Worm (Caenorhabditis elegans): ENCODE measurements around the gene vit-3.

vit-3 gene

DNA sequence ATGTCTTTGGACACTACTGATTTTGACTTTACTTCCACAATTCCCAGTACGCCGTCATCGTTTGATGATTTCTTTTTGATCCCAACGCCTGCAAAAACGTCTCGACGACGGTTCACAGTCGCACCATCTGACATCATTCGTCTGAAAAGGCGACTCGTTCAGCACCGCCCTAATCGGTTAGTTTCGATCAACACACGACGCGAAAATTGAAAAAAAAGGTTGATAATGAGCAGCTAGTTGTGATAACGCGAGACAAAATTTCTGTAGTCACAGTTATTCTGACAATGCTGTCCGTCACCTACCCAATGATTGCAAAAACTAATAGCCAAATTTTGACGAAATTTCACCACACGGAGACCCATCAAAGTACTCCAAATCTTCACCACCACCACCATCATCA, 16.4 kb downstream of the vit-3 start:
- TF ChIP-seq ceh-14 (tag; optimal IDR thresholded peaks at IDR 0.05), result no peak
- TF ChIP-seq rnt-1 (tag; optimal IDR thresholded peaks at IDR 0.05), result no peak
- no peak for TF ChIP-seq ref-2 (tag; optimal IDR thresholded peaks at IDR 0.05)
- no peak for TF ChIP-seq pag-3 (tag; optimal IDR thresholded peaks at IDR 0.05; ENCODE audit: borderline replicate concordance)
- no peak for TF ChIP-seq pat-9 (tag; optimal IDR thresholded peaks at IDR 0.05)
- no peak for TF ChIP-seq lin-11 (tag; optimal IDR thresholded peaks at IDR 0.05)
- TF ChIP-seq ama-1 (optimal IDR thresholded peaks at IDR 0.05), result no peak
- no peak for TF ChIP-seq pax-1 (tag; optimal IDR thresholded peaks at IDR 0.05)
- TF ChIP-seq tbx-2 (tag; optimal IDR thresholded peaks at IDR 0.05), result no peak
- no peak for TF ChIP-seq K02D7.2 (tag; optimal IDR thresholded peaks at IDR 0.05)
- TF ChIP-seq ceh-22 (tag; optimal IDR thresholded peaks at IDR 0.05), result no peak
- TF ChIP-seq gmeb-2 (tag; optimal IDR thresholded peaks at IDR 0.05), result no peak
- no peak for TF ChIP-seq ceh-19 (GFP tag; optimal IDR thresholded peaks at IDR 0.05)
- TF ChIP-seq unc-55 (GFP tag; optimal IDR thresholded peaks at IDR 0.05), result no peak
- TF ChIP-seq C08G9.2 (tag; optimal IDR thresholded peaks at IDR 0.05), result no peak
- TF ChIP-seq lim-6 (tag; optimal IDR thresholded peaks at IDR 0.05), result no peak
- no peak for TF ChIP-seq fkh-10 (GFP tag; optimal IDR thresholded peaks at IDR 0.05)
- TF ChIP-seq unc-3 (GFP tag; conservative IDR thresholded peaks at IDR 0.05), result no peak
- no peak for TF ChIP-seq unc-3 (tag; optimal IDR thresholded peaks at IDR 0.05)

DNA sequence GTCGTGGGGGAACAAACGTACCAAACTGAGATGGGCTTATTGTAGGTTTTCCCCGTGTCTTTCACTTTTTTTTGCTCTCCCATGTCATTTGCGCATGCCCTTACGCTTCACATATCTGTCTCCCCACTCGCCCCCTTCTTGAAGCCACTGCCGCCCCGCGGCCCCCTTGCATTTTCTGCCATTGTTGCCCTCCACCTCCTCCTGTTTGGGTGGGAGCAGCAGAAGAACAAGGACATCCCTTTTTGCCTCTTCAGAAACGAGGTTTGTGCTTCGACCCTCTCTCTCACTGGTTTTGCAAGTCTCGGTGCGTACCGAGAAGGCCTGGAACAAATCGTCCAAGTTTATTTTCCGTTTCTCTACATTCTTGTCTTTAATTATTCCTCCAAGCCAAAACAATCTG, 18.2 kb downstream of the vit-3 start:
- TF ChIP-seq pag-3 (tag; optimal IDR thresholded peaks at IDR 0.05; ENCODE audit: borderline replicate concordance) (no peak), ceh-45 (GFP tag; IDR thresholded peaks at IDR 0.05) (no peak), lin-11 (tag; optimal IDR thresholded peaks at IDR 0.05) (no peak), C08G9.2 (tag; optimal IDR thresholded peaks at IDR 0.05) (no peak), pha-2 (tag; optimal IDR thresholded peaks at IDR 0.05) (no peak), ceh-30 (tag; optimal IDR thresholded peaks at IDR 0.05) (no peak), pros-1 (tag; optimal IDR thresholded peaks at IDR 0.05) (no peak), che-1 (tag; optimal IDR thresholded peaks at IDR 0.05) (no peak), dve-1 (tag; optimal IDR thresholded peaks at IDR 0.05) (no peak), lim-6 (tag; optimal IDR thresholded peaks at IDR 0.05) (no peak), hlh-15 (tag; optimal IDR thresholded peaks at IDR 0.05) (no peak)

DNA sequence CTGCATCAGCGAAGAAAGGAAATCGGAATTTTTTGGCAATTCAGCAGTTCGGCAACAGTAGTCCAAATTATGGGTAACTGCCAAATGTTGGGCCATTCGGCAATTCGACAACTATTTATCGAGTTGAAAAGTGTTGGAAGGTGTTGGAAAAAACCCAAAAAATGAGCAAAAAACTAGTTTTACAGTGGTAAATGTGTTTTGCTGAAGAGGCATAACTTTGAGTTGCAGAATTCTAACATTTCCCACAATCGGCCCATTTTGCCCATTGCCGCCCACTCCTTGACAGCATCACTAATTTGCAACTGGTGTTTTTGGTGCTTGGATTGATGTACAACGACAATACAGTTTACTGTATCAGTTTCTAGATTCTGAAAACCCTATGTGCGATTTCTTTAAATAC, 18.7 kb downstream of the vit-3 start:
- TF ChIP-seq K02D7.2 (tag; optimal IDR thresholded peaks at IDR 0.05), result no peak
- no peak for TF ChIP-seq dmd-4 (tag; optimal IDR thresholded peaks at IDR 0.05; ENCODE audit: borderline replicate concordance)
- TF ChIP-seq ceh-19 (GFP tag; optimal IDR thresholded peaks at IDR 0.05), result no peak
- no peak for TF ChIP-seq ceh-31 (tag; optimal IDR thresholded peaks at IDR 0.05)
- no peak for TF ChIP-seq lin-11 (tag; optimal IDR thresholded peaks at IDR 0.05)
- no peak for TF ChIP-seq nhr-11 (tag; optimal IDR thresholded peaks at IDR 0.05)
- no peak for TF ChIP-seq fkh-10 (GFP tag; optimal IDR thresholded peaks at IDR 0.05)
- no peak for TF ChIP-seq ztf-16 (tag; optimal IDR thresholded peaks at IDR 0.05)
- TF ChIP-seq madf-2 (tag; optimal IDR thresholded peaks at IDR 0.05), result no peak
- no peak for TF ChIP-seq pha-4 (tag; optimal IDR thresholded peaks at IDR 0.05)

DNA sequence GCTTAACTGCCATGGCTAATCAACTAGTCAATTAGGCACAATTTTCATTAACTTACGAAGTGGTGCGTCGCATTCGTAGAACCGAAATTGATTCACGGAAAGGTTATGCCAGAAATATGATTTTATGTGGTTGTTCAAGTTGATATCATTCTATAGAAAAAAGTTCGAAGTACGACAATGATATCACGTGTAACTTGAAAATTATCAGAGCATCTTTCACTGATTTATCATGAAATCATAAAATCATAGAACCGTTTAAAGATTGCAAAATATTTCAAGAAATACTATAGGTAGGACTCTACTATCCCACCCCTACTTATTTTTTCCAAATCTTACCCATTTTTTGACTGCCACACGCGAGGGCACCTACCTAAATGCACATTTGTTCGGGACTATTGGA, 19.4 kb downstream of the vit-3 start:
- no peak for TF ChIP-seq ceh-14 (tag; optimal IDR thresholded peaks at IDR 0.05)
- no peak for TF ChIP-seq mec-3 (tag; optimal IDR thresholded peaks at IDR 0.05; ENCODE audit: borderline replicate concordance)
- no peak for TF ChIP-seq ceh-30 (tag; optimal IDR thresholded peaks at IDR 0.05)
- no peak for TF ChIP-seq unc-42 (tag; optimal IDR thresholded peaks at IDR 0.05)
- TF ChIP-seq syd-9 (tag; optimal IDR thresholded peaks at IDR 0.05), result no peak
- TF ChIP-seq zip-5 (tag; optimal IDR thresholded peaks at IDR 0.05), result no peak
- TF ChIP-seq C08G9.2 (tag; optimal IDR thresholded peaks at IDR 0.05), result no peak
- TF ChIP-seq ets-4 (tag; optimal IDR thresholded peaks at IDR 0.05), result no peak
- no peak for TF ChIP-seq pqm-1 (tag; optimal IDR thresholded peaks at IDR 0.05)
- no peak for TF ChIP-seq ceh-34 (tag; optimal IDR thresholded peaks at IDR 0.05)
- no peak for TF ChIP-seq C38D4.7 (GFP tag; optimal IDR thresholded peaks at IDR 0.05)
- no peak for TF ChIP-seq lin-11 (tag; optimal IDR thresholded peaks at IDR 0.05)
- TF ChIP-seq pros-1 (tag; optimal IDR thresholded peaks at IDR 0.05), result no peak
- TF ChIP-seq unc-3 (GFP tag; conservative IDR thresholded peaks at IDR 0.05), result no peak
- TF ChIP-seq unc-3 (tag; optimal IDR thresholded peaks at IDR 0.05), result no peak
- TF ChIP-seq ceh-31 (tag; optimal IDR thresholded peaks at IDR 0.05), result no peak
- no peak for TF ChIP-seq ztf-16 (tag; optimal IDR thresholded peaks at IDR 0.05)

All from whole organism, late embryonic.